Fruit fly (Drosophila melanogaster) whole organism, prepupa: ENCODE measurements around the gene CG7408.

Experiments
- CG10631 ChIP-seq: fragments of 200-800 bp; sonication (Bioruptor generic); optimal IDR thresholded peaks from 2 replicates; lab custom pipeline; 2016; ENCODE audit warnings: missing biosample characterization, missing genetic modification characterization
- CG11762 ChIP-seq: fragments of 200-800 bp; sonication (Bioruptor generic); optimal IDR thresholded peaks from 3 replicates; lab custom pipeline; 2016; ENCODE audit warnings: missing biosample characterization, missing genetic modification characterization; ENCODE audit not compliant: insufficient read depth
- CG1621 ChIP-seq: fragments of 200-800 bp; sonication (Bioruptor generic); optimal IDR thresholded peaks from 3 replicates; lab custom pipeline; 2018; ENCODE audit warnings: missing biosample characterization, mild to moderate bottlenecking, missing genetic modification characterization
- CG16779 ChIP-seq: fragments of 200-800 bp; sonication (Bioruptor generic); optimal IDR thresholded peaks from 3 replicates; lab custom pipeline; 2017; ENCODE audit warnings: missing biosample characterization, mild to moderate bottlenecking, missing genetic modification characterization
- CG32006 ChIP-seq: fragments of 200-800 bp; sonication (Bioruptor generic); optimal IDR thresholded peaks from 3 replicates; lab custom pipeline; 2017; ENCODE audit warnings: missing biosample characterization, mild to moderate bottlenecking, missing genetic modification characterization
- CG34406 ChIP-seq: fragments of 200-800 bp; sonication (Bioruptor generic); optimal IDR thresholded peaks from 3 replicates; lab custom pipeline; 2016; ENCODE audit warnings: missing biosample characterization, missing genetic modification characterization
- CG3919 ChIP-seq: fragments of 200-800 bp; sonication (Bioruptor generic); optimal IDR thresholded peaks from 3 replicates; lab custom pipeline; 2016; ENCODE audit warnings: missing biosample characterization, missing genetic modification characterization
- CG6163 ChIP-seq: fragments of 200-800 bp; sonication (Bioruptor generic); IDR thresholded peaks from 3 replicates; pipeline ENCODE4 v1.3.6; 2022; ENCODE audit warnings: missing biosample characterization, missing genetic modification characterization
- CG6276 ChIP-seq: fragments of 200-800 bp; sonication (Bioruptor generic); optimal IDR thresholded peaks from 2 replicates; lab custom pipeline; 2017; ENCODE audit warnings: missing biosample characterization, mild to moderate bottlenecking, missing genetic modification characterization
- CG6792 ChIP-seq: fragments of 200-800 bp; sonication (Bioruptor generic); optimal IDR thresholded peaks from 3 replicates; lab custom pipeline; 2016; ENCODE audit warnings: missing biosample characterization, missing genetic modification characterization
- CG6854 ChIP-seq: fragments of 200-800 bp; sonication (Bioruptor generic); optimal IDR thresholded peaks from 2 replicates; lab custom pipeline; 2017; ENCODE audit warnings: missing biosample characterization, mild to moderate bottlenecking, missing genetic modification characterization
- CG7368 ChIP-seq: fragments of 200-800 bp; sonication (Bioruptor generic); optimal IDR thresholded peaks from 3 replicates; lab custom pipeline; 2016; ENCODE audit warnings: missing biosample characterization, missing genetic modification characterization
- CG8119 ChIP-seq: fragments of 200-800 bp; sonication (Bioruptor generic); IDR thresholded peaks from 3 replicates; pipeline ENCODE4 v1.3.6; 2022; ENCODE audit warnings: missing biosample characterization, missing genetic modification characterization
- CG9139 ChIP-seq: fragments of 200-800 bp; sonication (Bioruptor generic); optimal IDR thresholded peaks from 3 replicates; lab custom pipeline; 2017; ENCODE audit warnings: missing biosample characterization, mild to moderate bottlenecking, missing genetic modification characterization
- Eip75B ChIP-seq: fragments of 200-800 bp; sonication (Bioruptor generic); optimal IDR thresholded peaks from 3 replicates; lab custom pipeline; 2016; ENCODE audit warnings: missing biosample characterization, missing genetic modification characterization
- Eip78C ChIP-seq: fragments of 200-800 bp; sonication (Bioruptor generic); peaks from one replicate; lab custom pipeline; 2016; ENCODE audit warnings: missing biosample characterization, missing genetic modification characterization
- Eip93F ChIP-seq: fragments of 200-800 bp; sonication (Bioruptor generic); optimal IDR thresholded peaks from 2 replicates; lab custom pipeline; 2016; ENCODE audit warnings: missing biosample characterization, mild to moderate bottlenecking, missing genetic modification characterization
- Ets21C ChIP-seq: fragments of 200-800 bp; sonication (Bioruptor generic); optimal IDR thresholded peaks from 3 replicates; lab custom pipeline; 2016; ENCODE audit warnings: missing biosample characterization, missing genetic modification characterization
- Ets96B ChIP-seq: fragments of 200-800 bp; optimal IDR thresholded peaks from 2 replicates; lab custom pipeline; 2019; ENCODE audit warnings: missing biosample characterization, mild to moderate bottlenecking, missing genetic modification characterization, moderate library complexity
- Gug ChIP-seq: fragments of 200-800 bp; sonication (Bioruptor generic); IDR thresholded peaks from 2 replicates; pipeline ENCODE4 v1.3.6; 2022; ENCODE audit warnings: missing biosample characterization, missing genetic modification characterization
- Hr4 ChIP-seq: fragments of 200-800 bp; sonication (Bioruptor generic); optimal IDR thresholded peaks from 3 replicates; lab custom pipeline; 2016; ENCODE audit warnings: missing biosample characterization, missing genetic modification characterization
- Lpt ChIP-seq: fragments of 200-800 bp; sonication (Bioruptor generic); optimal IDR thresholded peaks from 3 replicates; lab custom pipeline; 2016; ENCODE audit warnings: missing biosample characterization, missing genetic modification characterization
- Met ChIP-seq: fragments of 200-800 bp; sonication (Bioruptor generic); optimal IDR thresholded peaks from 3 replicates; lab custom pipeline; 2016; ENCODE audit warnings: missing biosample characterization, missing genetic modification characterization
- OdsH ChIP-seq: fragments of 200-800 bp; sonication (Bioruptor generic); optimal IDR thresholded peaks from 3 replicates; lab custom pipeline; 2016; ENCODE audit warnings: missing biosample characterization, missing genetic modification characterization
- Smox ChIP-seq: fragments of 200-800 bp; sonication (Bioruptor generic); optimal IDR thresholded peaks from 3 replicates; lab custom pipeline; 2016; ENCODE audit warnings: missing biosample characterization, missing genetic modification characterization
- Sox102F ChIP-seq: fragments of 200-800 bp; sonication (Bioruptor generic); optimal IDR thresholded peaks from 2 replicates; lab custom pipeline; 2016; ENCODE audit warnings: missing biosample characterization, mild to moderate bottlenecking, missing genetic modification characterization
- Sox14 ChIP-seq: fragments of 200-800 bp; sonication (Bioruptor generic); optimal IDR thresholded peaks from 3 replicates; lab custom pipeline; 2016; ENCODE audit warnings: missing biosample characterization, missing genetic modification characterization
- Sox15 ChIP-seq: fragments of 200-800 bp; sonication (Bioruptor generic); optimal IDR thresholded peaks from 3 replicates; lab custom pipeline; 2016; ENCODE audit warnings: missing biosample characterization, missing genetic modification characterization
- acj6 ChIP-seq: fragments of 200-800 bp; sonication (Bioruptor generic); optimal IDR thresholded peaks from 3 replicates; lab custom pipeline; 2016; ENCODE audit warnings: missing biosample characterization, missing genetic modification characterization
- dac ChIP-seq: fragments of 200-800 bp; sonication (Bioruptor generic); optimal IDR thresholded peaks from 2 replicates; lab custom pipeline; 2017; ENCODE audit warnings: missing biosample characterization, mild to moderate bottlenecking, missing genetic modification characterization
- dsx ChIP-seq: fragments of 200-800 bp; optimal IDR thresholded peaks from 3 replicates; lab custom pipeline; 2019; ENCODE audit warnings: missing biosample characterization, mild to moderate bottlenecking, missing genetic modification characterization, moderate library complexity; ENCODE audit not compliant: poor library complexity, severe bottlenecking
- eg ChIP-seq: fragments of 200-800 bp; sonication (Bioruptor generic); IDR thresholded peaks from 3 replicates; pipeline ENCODE4 v1.3.6; 2022; ENCODE audit warnings: missing biosample characterization, missing genetic modification characterization
- esn ChIP-seq: fragments of 200-800 bp; sonication (Bioruptor generic); optimal IDR thresholded peaks from 2 replicates; lab custom pipeline; 2016; ENCODE audit warnings: missing biosample characterization, mild to moderate bottlenecking, missing genetic modification characterization, moderate library complexity
- fd59A ChIP-seq: fragments of 200-800 bp; sonication (Bioruptor generic); optimal IDR thresholded peaks from 2 replicates; lab custom pipeline; 2017; ENCODE audit warnings: missing biosample characterization, mild to moderate bottlenecking, missing genetic modification characterization, missing genetic modification reagents
- fkh ChIP-seq: fragments of 200-800 bp; sonication (Bioruptor generic); optimal IDR thresholded peaks from 3 replicates; lab custom pipeline; 2017; ENCODE audit warnings: missing biosample characterization, mild to moderate bottlenecking, missing genetic modification characterization, moderate library complexity
- lz ChIP-seq: fragments of 200-800 bp; sonication (Bioruptor generic); optimal IDR thresholded peaks from 3 replicates; lab custom pipeline; 2016; ENCODE audit warnings: missing biosample characterization, missing genetic modification characterization
- pdm3 ChIP-seq: fragments of 200-800 bp; sonication (Bioruptor generic); optimal IDR thresholded peaks from 3 replicates; lab custom pipeline; 2016; ENCODE audit warnings: missing biosample characterization, missing genetic modification characterization
- spab ChIP-seq: fragments of 200-800 bp; sonication (Bioruptor generic); optimal IDR thresholded peaks from 2 replicates; lab custom pipeline; 2017; ENCODE audit warnings: missing biosample characterization, mild to moderate bottlenecking, missing genetic modification characterization, missing genetic modification reagents
- svp ChIP-seq: fragments of 200-800 bp; sonication (Bioruptor generic); peaks from one replicate; lab custom pipeline; 2016; ENCODE audit warnings: missing biosample characterization, missing genetic modification characterization
- topi ChIP-seq: fragments of 200-800 bp; sonication (Bioruptor generic); optimal IDR thresholded peaks from 3 replicates; lab custom pipeline; 2016; ENCODE audit warnings: missing biosample characterization, missing genetic modification characterization
- vri ChIP-seq: fragments of 200-800 bp; sonication (Bioruptor generic); optimal IDR thresholded peaks from 3 replicates; lab custom pipeline; 2016; ENCODE audit warnings: missing biosample characterization, mild to moderate bottlenecking, missing genetic modification characterization

The CG7408 gene

DNA sequence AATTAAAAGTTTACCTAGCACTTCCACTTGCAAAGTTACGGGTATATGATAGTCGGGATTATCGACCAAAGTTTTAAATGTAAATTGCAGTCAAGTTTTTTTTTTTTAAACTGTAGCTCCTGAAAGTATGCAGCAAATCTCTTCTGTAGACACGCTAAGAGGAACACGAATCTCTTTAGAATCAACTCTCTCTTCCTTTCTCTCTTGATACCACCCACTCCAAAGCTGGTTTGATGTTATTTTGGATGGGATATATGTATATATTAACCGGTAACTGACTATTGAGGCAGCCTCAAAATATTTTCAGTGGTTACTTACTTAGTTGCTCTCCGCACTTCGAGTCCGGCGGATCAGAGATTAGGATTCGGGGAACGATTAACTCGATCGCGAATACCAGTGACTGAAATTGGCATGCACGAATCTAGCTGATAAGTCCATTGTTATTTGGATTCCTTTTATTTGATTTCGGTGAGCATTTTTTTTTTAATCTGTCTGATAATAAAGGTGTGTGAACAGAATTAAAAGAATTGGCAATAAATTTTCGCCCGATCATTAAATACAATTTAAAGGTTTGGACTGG is at the start of gene CG7408:
CG7408 (plus strand) TSS at position 316 of the 580 bp plus-strand sequence.
- no peak for TF ChIP-seq dac (GFP tag; lab: Kevin White, UChicago)
- TF ChIP-seq Lpt (GFP tag; lab: Kevin White, UChicago) = peak; percentile 3
- TF ChIP-seq Eip93F (GFP tag; lab: Kevin White, UChicago) = peak; percentile 60
- TF ChIP-seq CG10631 (GFP tag; lab: Kevin White, UChicago) = no peak
- no peak for TF ChIP-seq fd59A (GFP tag; lab: Kevin White, UChicago)
- TF ChIP-seq CG1621 (tag; lab: Kevin White, UChicago) = peak; percentile 85
- TF ChIP-seq acj6 = no peak
- TF ChIP-seq fkh (GFP tag; lab: Kevin White, UChicago) = peak; percentile 20
- TF ChIP-seq dsx (GFP tag; lab: Kevin White, UChicago) = peak; percentile 88
- no peak for TF ChIP-seq Hr4 (GFP tag; lab: Kevin White, UChicago)
- TF ChIP-seq Smox (GFP tag; lab: Kevin White, UChicago) = no peak
- TF ChIP-seq vri (GFP tag; lab: Kevin White, UChicago) = peak; percentile 43
- no peak for TF ChIP-seq CG6163 (GFP tag; lab: Robert Waterston, UW)
- TF ChIP-seq, all 60 proteins: peak for 6

- TF ChIP-seq topi (GFP tag; lab: Kevin White, UChicago) (no peak), CG6276 (no peak), CG34406 (GFP tag; lab: Kevin White, UChicago) (no peak), Ets96B (no peak), dsx (GFP tag; lab: Kevin White, UChicago) (no peak), CG11762 (GFP tag; lab: Kevin White, UChicago) (no peak), vri (GFP tag; lab: Kevin White, UChicago) (no peak), Gug (no peak), Hr4 (GFP tag; lab: Kevin White, UChicago) (no peak), Eip93F (GFP tag; lab: Kevin White, UChicago) (no peak)
Measured at dm6 chr3L:17833525-17833924, 45.4 kb upstream of the CG7408 start, which contains the start of gene CG32188. CG32188 (minus strand) TSS chr3L:17833625.

DNA sequence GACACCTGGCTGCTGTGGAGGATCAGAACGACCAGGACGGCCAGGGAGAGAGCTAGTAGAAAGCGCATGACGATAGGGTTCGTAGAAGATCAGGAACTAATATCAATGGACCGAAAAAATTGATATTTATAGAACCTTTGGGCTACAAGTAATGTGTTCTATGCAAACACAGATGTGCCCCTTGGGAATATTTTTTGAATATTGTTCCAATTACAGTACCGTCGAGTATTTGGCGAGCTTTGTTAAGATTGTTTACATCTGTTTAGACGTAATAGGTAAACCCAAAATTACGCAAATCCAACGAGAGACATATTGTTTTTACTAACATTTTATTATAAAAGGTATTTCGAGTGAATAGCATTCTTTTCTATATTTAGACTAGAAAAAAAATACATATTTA is 43.8 kb upstream of the CG7408 start, which contains the start of gene CG32189:
CG32189 (minus strand) TSS at position 101 of the 400 bp plus-strand sequence.
- TF ChIP-seq Hr4 (GFP tag; lab: Kevin White, UChicago) (no peak), Sox102F (no peak), CG34406 (GFP tag; lab: Kevin White, UChicago) (no peak), Ets96B (no peak), Met (GFP tag; lab: Kevin White, UChicago) (no peak), CG7368 (no peak), Sox15 (no peak), pdm3 (GFP tag; lab: Kevin White, UChicago) (no peak), CG9139 (GFP tag; lab: Kevin White, UChicago) (no peak), CG3919 (GFP tag; lab: Kevin White, UChicago) (no peak), CG6792 (GFP tag; lab: Kevin White, UChicago) (no peak), CG6163 (GFP tag; lab: Robert Waterston, UW) (no peak), fkh (GFP tag; lab: Kevin White, UChicago) (no peak), esn (GFP tag; lab: Kevin White, UChicago) (no peak), lz (GFP tag; lab: Kevin White, UChicago) (no peak), CG6276 (no peak), Ets21C (GFP tag; lab: Kevin White, UChicago) (no peak), eg (GFP tag; lab: Robert Waterston, UW) (no peak), dsx (GFP tag; lab: Kevin White, UChicago) (no peak)
- TF ChIP-seq, all 60 proteins: peak for 0

- TF ChIP-seq Sox102F (peak; percentile 48), vri (GFP tag; lab: Kevin White, UChicago) (peak; percentile 42), Sox14 (GFP tag; lab: Kevin White, UChicago) (peak; percentile 32), lz (GFP tag; lab: Kevin White, UChicago) (no peak), CG6276 (no peak), eg (GFP tag; lab: Robert Waterston, UW) (peak; percentile 6; the same call in 1 of the 3 replicates), Eip78C (GFP tag; lab: Kevin White, UChicago) (peak; percentile 63), CG16779 (peak; percentile 8), spab (GFP tag; lab: Kevin White, UChicago) (no peak), Lpt (GFP tag; lab: Kevin White, UChicago) (no peak), CG32006 (GFP tag; lab: Kevin White, UChicago) (no peak), Eip75B (GFP tag; lab: Kevin White, UChicago) (no peak), CG8119 (GFP tag; lab: Robert Waterston, UW) (no peak), fkh (GFP tag; lab: Kevin White, UChicago) (no peak), Hr4 (GFP tag; lab: Kevin White, UChicago) (peak; percentile 13), pdm3 (GFP tag; lab: Kevin White, UChicago) (peak; percentile 13), CG34406 (GFP tag; lab: Kevin White, UChicago) (peak; percentile 3), Met (GFP tag; lab: Kevin White, UChicago) (peak; percentile 29), svp (GFP tag; lab: Kevin White, UChicago) (peak; percentile 95), OdsH (no peak), CG6854 (GFP tag; lab: Kevin White, UChicago) (no peak), CG3919 (GFP tag; lab: Kevin White, UChicago) (peak; percentile 18)
Measured at dm6 chr3L:17841085-17841606, 37.8 kb upstream of the CG7408 start, which contains the start of gene CG5577. CG5577 (minus strand) TSS chr3L:17841427.
